Fruit fly (Drosophila melanogaster) whole organism, prepupa: ENCODE data around the gene mRpL51.

Source experiments
- Blimp-1 ChIP-seq: fragments of 200-800 bp; sonication (Bioruptor generic); optimal IDR thresholded peaks from 3 replicates; lab custom pipeline; 2017; ENCODE audit warnings: missing biosample characterization, missing genetic modification characterization, mild to moderate bottlenecking, moderate library complexity, missing genetic modification reagents
- CG10631 ChIP-seq: fragments of 200-800 bp; sonication (Bioruptor generic); optimal IDR thresholded peaks from 2 replicates; lab custom pipeline; 2016; ENCODE audit warnings: missing biosample characterization, missing genetic modification characterization
- CG10669 ChIP-seq: fragments of 200-800 bp; sonication (Bioruptor generic); optimal IDR thresholded peaks from 3 replicates; lab custom pipeline; 2018; ENCODE audit warnings: missing biosample characterization, mild to moderate bottlenecking, missing genetic modification characterization, moderate library complexity
- CG11294 ChIP-seq: fragments of 200-800 bp; sonication (Bioruptor generic); IDR thresholded peaks from 2 replicates; pipeline ENCODE4 v1.3.6; 2022; ENCODE audit warnings: missing biosample characterization, missing genetic modification characterization
- CG11902 ChIP-seq: fragments of 200-800 bp; sonication (Bioruptor generic); optimal IDR thresholded peaks from 3 replicates; lab custom pipeline; 2016; ENCODE audit warnings: missing biosample characterization, missing genetic modification characterization
- CG15336 ChIP-seq: fragments of 200-800 bp; sonication (Bioruptor generic); IDR thresholded peaks from 2 replicates; pipeline ENCODE4 v1.3.6; 2022; ENCODE audit warnings: missing biosample characterization, missing genetic modification characterization
- CG16779 ChIP-seq: fragments of 200-800 bp; sonication (Bioruptor generic); optimal IDR thresholded peaks from 3 replicates; lab custom pipeline; 2017; ENCODE audit warnings: missing biosample characterization, mild to moderate bottlenecking, missing genetic modification characterization
- CG31627 ChIP-seq: fragments of 200-800 bp; sonication (Bioruptor generic); optimal IDR thresholded peaks from 3 replicates; lab custom pipeline; 2016; ENCODE audit warnings: missing biosample characterization, missing genetic modification characterization
- CG32006 ChIP-seq: fragments of 200-800 bp; sonication (Bioruptor generic); optimal IDR thresholded peaks from 3 replicates; lab custom pipeline; 2017; ENCODE audit warnings: missing biosample characterization, mild to moderate bottlenecking, missing genetic modification characterization
- CG34406 ChIP-seq: fragments of 200-800 bp; sonication (Bioruptor generic); optimal IDR thresholded peaks from 3 replicates; lab custom pipeline; 2016; ENCODE audit warnings: missing biosample characterization, missing genetic modification characterization
- CG3919 ChIP-seq: fragments of 200-800 bp; sonication (Bioruptor generic); optimal IDR thresholded peaks from 3 replicates; lab custom pipeline; 2016; ENCODE audit warnings: missing biosample characterization, missing genetic modification characterization
- CG4318 ChIP-seq: fragments of 200-800 bp; sonication (Bioruptor generic); optimal IDR thresholded peaks from 3 replicates; lab custom pipeline; 2017; ENCODE audit warnings: missing biosample characterization, mild to moderate bottlenecking, missing genetic modification characterization
- CG6163 ChIP-seq: fragments of 200-800 bp; sonication (Bioruptor generic); IDR thresholded peaks from 3 replicates; pipeline ENCODE4 v1.3.6; 2022; ENCODE audit warnings: missing biosample characterization, missing genetic modification characterization
- CG6854 ChIP-seq: fragments of 200-800 bp; sonication (Bioruptor generic); optimal IDR thresholded peaks from 2 replicates; lab custom pipeline; 2017; ENCODE audit warnings: missing biosample characterization, mild to moderate bottlenecking, missing genetic modification characterization
- CG7368 ChIP-seq: fragments of 200-800 bp; sonication (Bioruptor generic); optimal IDR thresholded peaks from 3 replicates; lab custom pipeline; 2016; ENCODE audit warnings: missing biosample characterization, missing genetic modification characterization
- CG8119 ChIP-seq: fragments of 200-800 bp; sonication (Bioruptor generic); IDR thresholded peaks from 3 replicates; pipeline ENCODE4 v1.3.6; 2022; ENCODE audit warnings: missing biosample characterization, missing genetic modification characterization
- CG8319 ChIP-seq: fragments of 200-800 bp; sonication (Bioruptor generic); optimal IDR thresholded peaks from 3 replicates; lab custom pipeline; 2016; ENCODE audit warnings: missing biosample characterization, missing genetic modification characterization
- Eip75B ChIP-seq: fragments of 200-800 bp; sonication (Bioruptor generic); optimal IDR thresholded peaks from 3 replicates; lab custom pipeline; 2016; ENCODE audit warnings: missing biosample characterization, missing genetic modification characterization
- Eip78C ChIP-seq: fragments of 200-800 bp; sonication (Bioruptor generic); peaks from one replicate; lab custom pipeline; 2016; ENCODE audit warnings: missing biosample characterization, missing genetic modification characterization
- Eip93F ChIP-seq: fragments of 200-800 bp; sonication (Bioruptor generic); optimal IDR thresholded peaks from 2 replicates; lab custom pipeline; 2016; ENCODE audit warnings: missing biosample characterization, mild to moderate bottlenecking, missing genetic modification characterization
- Ets96B ChIP-seq: fragments of 200-800 bp; optimal IDR thresholded peaks from 2 replicates; lab custom pipeline; 2019; ENCODE audit warnings: missing biosample characterization, mild to moderate bottlenecking, missing genetic modification characterization, moderate library complexity
- Gug ChIP-seq: fragments of 200-800 bp; sonication (Bioruptor generic); IDR thresholded peaks from 2 replicates; pipeline ENCODE4 v1.3.6; 2022; ENCODE audit warnings: missing biosample characterization, missing genetic modification characterization
- Hr38 ChIP-seq: sonication (Bioruptor generic); optimal IDR thresholded peaks from 2 replicates; lab custom pipeline; 2016; ENCODE audit warnings: missing biosample characterization, missing genetic modification characterization
- Hr4 ChIP-seq: fragments of 200-800 bp; sonication (Bioruptor generic); optimal IDR thresholded peaks from 3 replicates; lab custom pipeline; 2016; ENCODE audit warnings: missing biosample characterization, missing genetic modification characterization
- Met ChIP-seq: fragments of 200-800 bp; sonication (Bioruptor generic); optimal IDR thresholded peaks from 3 replicates; lab custom pipeline; 2016; ENCODE audit warnings: missing biosample characterization, missing genetic modification characterization
- OdsH ChIP-seq: fragments of 200-800 bp; sonication (Bioruptor generic); optimal IDR thresholded peaks from 3 replicates; lab custom pipeline; 2016; ENCODE audit warnings: missing biosample characterization, missing genetic modification characterization
- Smox ChIP-seq: fragments of 200-800 bp; sonication (Bioruptor generic); optimal IDR thresholded peaks from 3 replicates; lab custom pipeline; 2016; ENCODE audit warnings: missing biosample characterization, missing genetic modification characterization
- Sox102F ChIP-seq: fragments of 200-800 bp; sonication (Bioruptor generic); optimal IDR thresholded peaks from 2 replicates; lab custom pipeline; 2016; ENCODE audit warnings: missing biosample characterization, mild to moderate bottlenecking, missing genetic modification characterization
- Sox14 ChIP-seq: fragments of 200-800 bp; sonication (Bioruptor generic); optimal IDR thresholded peaks from 3 replicates; lab custom pipeline; 2016; ENCODE audit warnings: missing biosample characterization, missing genetic modification characterization
- Sox15 ChIP-seq: fragments of 200-800 bp; sonication (Bioruptor generic); optimal IDR thresholded peaks from 3 replicates; lab custom pipeline; 2016; ENCODE audit warnings: missing biosample characterization, missing genetic modification characterization
- cyc ChIP-seq: fragments of 200-800 bp; sonication (Bioruptor generic); optimal IDR thresholded peaks from 3 replicates; lab custom pipeline; 2016; ENCODE audit warnings: missing biosample characterization, missing genetic modification characterization
- dsx ChIP-seq: fragments of 200-800 bp; optimal IDR thresholded peaks from 3 replicates; lab custom pipeline; 2019; ENCODE audit warnings: missing biosample characterization, mild to moderate bottlenecking, missing genetic modification characterization, moderate library complexity; ENCODE audit not compliant: poor library complexity, severe bottlenecking
- esn ChIP-seq: fragments of 200-800 bp; sonication (Bioruptor generic); optimal IDR thresholded peaks from 2 replicates; lab custom pipeline; 2016; ENCODE audit warnings: missing biosample characterization, mild to moderate bottlenecking, missing genetic modification characterization, moderate library complexity
- fd59A ChIP-seq: fragments of 200-800 bp; sonication (Bioruptor generic); optimal IDR thresholded peaks from 2 replicates; lab custom pipeline; 2017; ENCODE audit warnings: missing biosample characterization, mild to moderate bottlenecking, missing genetic modification characterization, missing genetic modification reagents
- fd85E ChIP-seq: fragments of 200-800 bp; sonication (Bioruptor generic); optimal IDR thresholded peaks from 3 replicates; lab custom pipeline; 2016; ENCODE audit warnings: missing biosample characterization, missing genetic modification characterization
- fkh ChIP-seq: fragments of 200-800 bp; sonication (Bioruptor generic); optimal IDR thresholded peaks from 3 replicates; lab custom pipeline; 2017; ENCODE audit warnings: missing biosample characterization, mild to moderate bottlenecking, missing genetic modification characterization, moderate library complexity
- net ChIP-seq: fragments of 200-800 bp; sonication (Bioruptor generic); optimal IDR thresholded peaks from 3 replicates; lab custom pipeline; 2016; ENCODE audit warnings: missing biosample characterization, missing genetic modification characterization
- pdm3 ChIP-seq: fragments of 200-800 bp; sonication (Bioruptor generic); optimal IDR thresholded peaks from 3 replicates; lab custom pipeline; 2016; ENCODE audit warnings: missing biosample characterization, missing genetic modification characterization
- salr ChIP-seq, 2 experiments: fragments of 200-800 bp; sonication (Bioruptor generic); optimal IDR thresholded peaks; 3 replicates each; lab custom pipeline; 2016 to 2018; ENCODE audit warnings: missing biosample characterization in 2 of 2, missing genetic modification characterization in 2 of 2, mild to moderate bottlenecking in 1 of 2
- spab ChIP-seq: fragments of 200-800 bp; sonication (Bioruptor generic); optimal IDR thresholded peaks from 2 replicates; lab custom pipeline; 2017; ENCODE audit warnings: missing biosample characterization, mild to moderate bottlenecking, missing genetic modification characterization, missing genetic modification reagents
- svp ChIP-seq: fragments of 200-800 bp; sonication (Bioruptor generic); peaks from one replicate; lab custom pipeline; 2016; ENCODE audit warnings: missing biosample characterization, missing genetic modification characterization
- topi ChIP-seq: fragments of 200-800 bp; sonication (Bioruptor generic); optimal IDR thresholded peaks from 3 replicates; lab custom pipeline; 2016; ENCODE audit warnings: missing biosample characterization, missing genetic modification characterization

Gene mRpL51

DNA sequence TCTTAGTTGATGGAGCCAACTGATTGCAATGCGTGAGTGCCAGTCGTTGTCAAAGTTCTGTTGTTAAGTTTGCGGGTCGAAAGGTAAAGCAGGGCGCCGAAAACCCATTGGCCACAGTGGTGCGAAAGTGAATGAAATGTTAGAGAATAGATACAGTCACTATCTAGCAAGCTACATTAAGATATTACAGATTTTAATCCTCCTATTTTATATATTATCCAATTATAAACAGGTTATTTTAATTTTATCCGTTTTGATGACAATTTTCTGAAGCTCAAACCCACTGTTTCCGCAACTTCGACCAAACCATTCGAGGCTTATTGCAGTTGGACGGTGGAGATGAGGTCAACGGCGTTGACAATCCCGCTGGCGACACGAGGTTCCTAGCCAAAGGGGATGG is 35.3 kb upstream of the mRpL51 start:
- TF ChIP-seq CG8319 (GFP tag; lab: Kevin White, UChicago) (no peak), cyc (peak; percentile 19), pdm3 (GFP tag; lab: Kevin White, UChicago) (no peak), Ets96B (tag; lab: Kevin White, UChicago) (no peak), Sox14 (GFP tag; lab: Kevin White, UChicago) (peak; percentile 11), spab (GFP tag; lab: Kevin White, UChicago) (no peak), Eip78C (peak; percentile 60), topi (GFP tag; lab: Kevin White, UChicago) (peak; percentile 33), svp (GFP tag; lab: Kevin White, UChicago) (peak; percentile 71), fd85E (no peak), CG34406 (GFP tag; lab: Kevin White, UChicago) (peak; percentile 12), Eip75B (GFP tag; lab: Kevin White, UChicago) (peak; percentile 21), CG32006 (GFP tag; lab: Kevin White, UChicago) (peak; percentile 31), Eip93F (GFP tag; lab: Kevin White, UChicago) (no peak), Blimp-1 (GFP tag; lab: Kevin White, UChicago) (no peak), CG7368 (no peak), Hr38 (GFP tag; lab: Kevin White, UChicago) (no peak), CG16779 (no peak), CG10669 (GFP tag; lab: Kevin White, UChicago) (no peak), CG4318 (GFP tag; lab: Kevin White, UChicago) (no peak), salr (GFP tag; optimal IDR thresholded peaks at IDR 0.05; lab: Kevin White, UChicago) (no peak), Hr4 (GFP tag; lab: Kevin White, UChicago) (peak; percentile 5), esn (peak; percentile 23), Met (GFP tag; lab: Kevin White, UChicago) (peak; percentile 40), CG11294 (GFP tag; lab: Robert Waterston, UW) (no peak), CG15336 (GFP tag; lab: Robert Waterston, UW) (no peak), CG10631 (GFP tag; lab: Kevin White, UChicago) (no peak), CG3919 (GFP tag; lab: Kevin White, UChicago) (peak; percentile 17), Gug (GFP tag; lab: Robert Waterston, UW) (no peak), Sox15 (GFP tag; lab: Kevin White, UChicago) (no peak), dsx (no peak), net (GFP tag; lab: Kevin White, UChicago) (no peak), fd59A (GFP tag; lab: Kevin White, UChicago) (no peak), OdsH (GFP tag; lab: Kevin White, UChicago) (peak; percentile 19), Smox (peak; percentile 18), Sox102F (no peak), CG6163 (GFP tag; lab: Robert Waterston, UW) (no peak), CG11902 (no peak), CG8119 (GFP tag; lab: Robert Waterston, UW) (no peak)

dm6 chr2L:8548118-8548517 is 30.9 kb upstream of the mRpL51 start:
- TF ChIP-seq fkh (GFP tag; lab: Kevin White, UChicago): peak; percentile 9
- no peak for TF ChIP-seq cyc

- TF ChIP-seq dsx (no peak), CG6854 (no peak), esn (peak; percentile 5), CG31627 (GFP tag; lab: Kevin White, UChicago) (peak; percentile 3), Hr4 (GFP tag; lab: Kevin White, UChicago) (no peak), Sox14 (GFP tag; lab: Kevin White, UChicago) (peak; percentile 42), svp (GFP tag; lab: Kevin White, UChicago) (peak; percentile 42), fkh (GFP tag; lab: Kevin White, UChicago) (peak; percentile 27)
Observed at dm6 chr2L:8545393-8546100, 28.4 kb upstream of the mRpL51 start.
